Worm (Caenorhabditis elegans) whole organism, L4 larva: ENCODE data around the gene F59A6.2.

ENCODE experiments used
- F49E8.2 ChIP-seq: sonication (generic microtip); optimal IDR thresholded peaks from 2 replicates; lab custom pipeline; 2016; ENCODE audit warnings: missing compliant biosample characterization, mild to moderate bottlenecking, missing genetic modification characterization, borderline replicate concordance
- ctbp-1 ChIP-seq: fragments of 200-800 bp; sonication (Bioruptor generic); IDR thresholded peaks from 2 replicates; pipeline ENCODE4 v1.3.6; 2022; ENCODE audit warnings: missing genetic modification reagents, missing genetic modification characterization, missing compliant biosample characterization
- egl-43 ChIP-seq: fragments of 200-800 bp; sonication (Bioruptor generic); IDR thresholded peaks from 2 replicates; pipeline ENCODE4 v1.3.6; 2022; ENCODE audit warnings: missing genetic modification reagents, missing genetic modification characterization, missing compliant biosample characterization
- fos-1 ChIP-seq: fragments of 150-350 bp; optimal IDR thresholded peaks from 2 replicates; lab custom pipeline; 2014; ENCODE audit warnings: missing biosample characterization, missing genetic modification characterization
- lin-39 ChIP-seq: fragments of 150-350 bp; optimal IDR thresholded peaks from 2 replicates; lab custom pipeline; 2014; ENCODE audit warnings: missing biosample characterization, missing genetic modification reagents, missing genetic modification characterization
- lir-3 ChIP-seq: sonication (generic microtip); optimal IDR thresholded peaks from 2 replicates; lab custom pipeline; 2016; ENCODE audit warnings: mild to moderate bottlenecking, missing genetic modification characterization, missing compliant biosample characterization
- mdl-1 ChIP-seq, 2 experiments: fragments of 150-350 bp in 1 of 2; sonication (generic microtip) in 1 of 2; optimal IDR thresholded peaks; 2 replicates each; lab custom pipeline; 2014 to 2017; ENCODE audit warnings: missing biosample characterization in 2 of 2, missing genetic modification characterization in 2 of 2
- nhr-76 ChIP-seq: fragments of 150-350 bp; optimal IDR thresholded peaks from 2 replicates; lab custom pipeline; 2014; ENCODE audit warnings: missing biosample characterization, missing genetic modification characterization
- saeg-2 ChIP-seq: fragments of 200-800 bp; sonication (Bioruptor generic); IDR thresholded peaks from 2 replicates; pipeline ENCODE4 v1.3.6; 2022; ENCODE audit warnings: missing genetic modification reagents, missing genetic modification characterization, missing compliant biosample characterization
- unc-130 ChIP-seq: sonication (generic microtip); optimal IDR thresholded peaks from 2 replicates; lab custom pipeline; 2016; ENCODE audit warnings: missing genetic modification reagents, missing genetic modification characterization, missing compliant biosample characterization

DNA sequence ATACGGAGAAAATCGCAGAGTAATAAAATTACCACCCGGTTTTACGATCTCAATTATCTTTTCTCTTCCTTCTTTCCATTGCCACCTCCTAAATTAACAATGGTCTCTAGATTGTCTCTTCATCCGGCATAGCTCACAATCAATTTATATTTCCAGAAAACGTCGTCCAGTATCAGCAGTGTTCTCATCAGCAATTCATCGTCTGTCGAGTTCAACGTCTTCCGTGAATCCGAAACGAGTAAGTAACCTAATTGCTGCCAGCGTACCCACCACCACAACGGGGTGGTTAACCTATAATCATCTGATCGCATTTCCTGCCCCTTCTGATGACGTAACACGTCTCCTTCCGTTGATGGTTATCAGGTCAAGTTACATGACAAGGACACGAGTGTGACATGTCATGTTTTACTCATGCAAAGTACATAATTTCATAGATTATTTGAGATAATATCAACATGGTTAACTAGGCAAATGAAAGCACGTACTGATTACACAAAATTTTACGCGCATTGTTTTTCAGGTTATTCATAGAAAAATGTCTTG, 28.5 kb upstream of the F59A6.2 start:
- TF ChIP-seq nhr-76 (tag; lab: Kevin White, UChicago) (no peak), saeg-2 (GFP tag; lab: Robert Waterston, UW) (no peak), F49E8.2 (tag; lab: Kevin White, UChicago) (no peak), mdl-1 (tag; optimal IDR thresholded peaks at IDR 0.05; lab: Kevin White, UChicago) (no peak), fos-1 (tag; lab: Kevin White, UChicago) (no peak), lin-39 (tag; lab: Kevin White, UChicago) (no peak), egl-43 (GFP tag; lab: Robert Waterston, UW) (no peak), unc-130 (GFP tag; lab: Kevin White, UChicago) (no peak), lir-3 (no peak), ctbp-1 (GFP tag; lab: Robert Waterston, UW) (no peak)
